Worm (Caenorhabditis elegans) whole organism, late embryonic: Measurements from ENCODE around the gene cal-8.

Experiments
- ceh-30 ChIP-seq: fragments of 150-350 bp; optimal IDR thresholded peaks from 2 replicates; lab custom pipeline; 2014; ENCODE audit warnings: missing biosample characterization, missing genetic modification characterization
- nfya-1 ChIP-seq: sonication (generic microtip); optimal IDR thresholded peaks from 2 replicates; lab custom pipeline; 2017; ENCODE audit warnings: missing genetic modification characterization, mild to moderate bottlenecking, missing compliant biosample characterization, antibody characterized with exemption, moderate library complexity
- pha-4 ChIP-seq: fragments of 150-350 bp; optimal IDR thresholded peaks from 2 replicates; lab custom pipeline; 2018; ENCODE audit warnings: missing biosample characterization, missing genetic modification reagents, missing genetic modification characterization
- ref-2 ChIP-seq: sonication (generic microtip); optimal IDR thresholded peaks from 2 replicates; lab custom pipeline; 2016; ENCODE audit warnings: missing genetic modification characterization, missing compliant biosample characterization
- unc-55 ChIP-seq: sonication (generic microtip); optimal IDR thresholded peaks from 2 replicates; lab custom pipeline; 2017; ENCODE audit warnings: missing biosample characterization, missing genetic modification reagents, missing genetic modification characterization

DNA sequence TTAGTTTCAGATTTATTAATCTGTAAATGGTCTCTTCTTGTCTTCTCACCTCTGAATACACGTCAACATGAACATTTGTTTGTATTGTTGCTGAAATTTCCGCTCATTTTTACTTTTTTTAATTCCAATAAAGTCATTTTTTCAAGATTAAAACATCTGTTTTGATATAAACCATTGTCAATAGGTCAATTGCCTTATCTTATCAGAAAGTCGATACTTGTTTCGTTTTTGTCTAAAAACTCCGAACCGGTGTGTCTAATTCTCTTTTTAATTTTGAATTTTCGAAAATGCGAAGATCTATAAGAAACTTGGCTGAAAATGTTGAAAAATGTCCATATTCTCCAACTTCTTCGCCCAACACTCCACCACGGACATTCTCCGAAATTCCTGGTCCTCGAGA is 21.9 kb upstream of the cal-8 start, which contains the start of gene cyp-44A1:
- no peak for TF ChIP-seq ref-2 (tag; lab: Kevin White, UChicago)
- TF ChIP-seq pha-4 (tag; lab: Kevin White, UChicago) = no peak
- TF ChIP-seq nfya-1 (tag; lab: Kevin White, UChicago) = no peak
- no peak for TF ChIP-seq ceh-30
- TF ChIP-seq unc-55 (GFP tag; lab: Kevin White, UChicago) = no peak
